Worm (Caenorhabditis elegans) whole organism, L4 larva: ENCODE measurements around the gene pde-4.
A peak's percentile ranks its signal among the peaks of the same experiment; 100 is the strongest.

ENCODE experiments used
- F44E2.7 ChIP-seq: fragments of 200-800 bp; sonication (Bioruptor generic); IDR thresholded peaks from 2 replicates; pipeline ENCODE4 v2.1.2; 2022; ENCODE audit warnings: missing genetic modification characterization, missing compliant biosample characterization
- T26A8.4 ChIP-seq: fragments of 200-800 bp; sonication (Bioruptor generic); IDR thresholded peaks from 2 replicates; pipeline ENCODE4 v1.3.6; 2022; ENCODE audit warnings: missing genetic modification characterization, missing compliant biosample characterization
- Y105C5A.15 ChIP-seq: fragments of 200-800 bp; sonication (Bioruptor generic); IDR thresholded peaks from 2 replicates; pipeline ENCODE4 v1.3.6; 2022; ENCODE audit warnings: missing genetic modification characterization, missing compliant biosample characterization
- Y48G9A.11 ChIP-seq: fragments of 200-800 bp; sonication (Bioruptor generic); IDR thresholded peaks from 2 replicates; pipeline ENCODE4 v1.3.6; 2022; ENCODE audit warnings: missing genetic modification reagents, missing genetic modification characterization, missing compliant biosample characterization
- aha-1 ChIP-seq: fragments of 150-350 bp; peaks from one replicate; lab custom pipeline; 2014; ENCODE audit warnings: missing biosample characterization, missing genetic modification characterization
- ama-1 ChIP-seq: fragments of 150-350 bp; optimal IDR thresholded peaks from 2 replicates; lab custom pipeline; 2014; ENCODE audit warnings: inconsistent platforms, mixed read lengths
- ceh-20 ChIP-seq: fragments of 200-800 bp; sonication (Bioruptor generic); IDR thresholded peaks from 2 replicates; pipeline ENCODE4 v1.3.6; 2022; ENCODE audit warnings: missing genetic modification reagents, missing genetic modification characterization, missing compliant biosample characterization
- ceh-28 ChIP-seq: fragments of 150-350 bp; optimal IDR thresholded peaks from 2 replicates; lab custom pipeline; 2014; ENCODE audit warnings: missing biosample characterization, missing genetic modification reagents, missing genetic modification characterization
- ceh-82 ChIP-seq: sonication (generic microtip); optimal IDR thresholded peaks from 2 replicates; lab custom pipeline; 2017; ENCODE audit warnings: missing biosample characterization, missing genetic modification characterization
- ces-1 ChIP-seq: fragments of 150-350 bp; sonication (generic microtip); optimal IDR thresholded peaks from 4 replicates; lab custom pipeline; 2014; ENCODE audit warnings: missing biosample characterization, missing genetic modification reagents, missing genetic modification characterization
- daf-19 ChIP-seq: fragments of 200-800 bp; sonication (Bioruptor generic); conservative IDR thresholded peaks from 2 replicates; pipeline ENCODE4 v1.3.6; 2022; ENCODE audit warnings: missing genetic modification characterization, missing compliant biosample characterization
- daf-8 ChIP-seq: fragments of 200-800 bp; sonication (Bioruptor generic); IDR thresholded peaks from 2 replicates; pipeline ENCODE4 v1.3.6; 2022; ENCODE audit warnings: missing genetic modification characterization, missing compliant biosample characterization
- dmd-6 ChIP-seq: fragments of 200-800 bp; sonication (Bioruptor generic); IDR thresholded peaks from 2 replicates; pipeline ENCODE4 v1.3.6; 2022; ENCODE audit warnings: missing genetic modification reagents, missing genetic modification characterization, missing compliant biosample characterization
- dpl-1 ChIP-seq: fragments of 150-350 bp; optimal IDR thresholded peaks from 2 replicates; lab custom pipeline; 2014; ENCODE audit warnings: missing biosample characterization, missing genetic modification reagents, missing genetic modification characterization
- duxl-1 ChIP-seq: sonication (generic microtip); optimal IDR thresholded peaks from 2 replicates; lab custom pipeline; 2016; ENCODE audit warnings: mild to moderate bottlenecking, missing genetic modification characterization, moderate library complexity, missing compliant biosample characterization; ENCODE audit not compliant: poor library complexity
- dve-1 ChIP-seq: sonication (generic microtip); optimal IDR thresholded peaks from 2 replicates; lab custom pipeline; 2017; ENCODE audit warnings: antibody characterized with exemption, mild to moderate bottlenecking, missing genetic modification characterization, missing compliant biosample characterization; ENCODE audit not compliant: insufficient read depth
- fos-1 ChIP-seq: fragments of 150-350 bp; optimal IDR thresholded peaks from 2 replicates; lab custom pipeline; 2014; ENCODE audit warnings: missing biosample characterization, missing genetic modification characterization
- gei-8 ChIP-seq: fragments of 200-800 bp; sonication (Bioruptor generic); optimal IDR thresholded peaks from 2 replicates; lab custom pipeline; 2018; ENCODE audit warnings: mild to moderate bottlenecking, missing genetic modification characterization, missing compliant biosample characterization
- jun-1 ChIP-seq: fragments of 150-350 bp; optimal IDR thresholded peaks from 2 replicates; lab custom pipeline; 2014; ENCODE audit warnings: missing biosample characterization, missing genetic modification reagents, missing genetic modification characterization
- lin-15B ChIP-seq: fragments of 150-350 bp; sonication (generic microtip); optimal IDR thresholded peaks from 3 replicates; lab custom pipeline; 2014; ENCODE audit warnings: missing biosample characterization, missing genetic modification characterization
- lin-38 ChIP-seq: fragments of 200-800 bp; sonication (Bioruptor generic); IDR thresholded peaks from 2 replicates; pipeline ENCODE4 v1.3.6; 2022; ENCODE audit warnings: missing genetic modification reagents, missing genetic modification characterization, missing compliant biosample characterization
- lin-39 ChIP-seq: fragments of 150-350 bp; optimal IDR thresholded peaks from 2 replicates; lab custom pipeline; 2014; ENCODE audit warnings: missing biosample characterization, missing genetic modification reagents, missing genetic modification characterization
- mep-1 ChIP-seq: fragments of 150-350 bp; sonication (generic microtip); optimal IDR thresholded peaks from 3 replicates; lab custom pipeline; 2014; ENCODE audit warnings: missing biosample characterization, missing genetic modification characterization
- mes-2 ChIP-seq: sonication (generic microtip); optimal IDR thresholded peaks from 2 replicates; lab custom pipeline; 2016; ENCODE audit warnings: missing genotype, mild to moderate bottlenecking, missing genetic modification characterization, missing compliant biosample characterization; ENCODE audit not compliant: poor library complexity, severe bottlenecking
- mxl-2 ChIP-seq: fragments of 200-800 bp; sonication (Bioruptor generic); conservative IDR thresholded peaks from 2 replicates; pipeline ENCODE4 v1.3.6; 2022; ENCODE audit warnings: missing genetic modification reagents, missing genetic modification characterization, missing compliant biosample characterization
- mxl-3 ChIP-seq: fragments of 200-800 bp; sonication (Bioruptor generic); optimal IDR thresholded peaks from 2 replicates; lab custom pipeline; 2018; ENCODE audit warnings: mild to moderate bottlenecking, missing genetic modification characterization, missing compliant biosample characterization
- nhr-102 ChIP-seq: sonication (generic microtip); optimal IDR thresholded peaks from 2 replicates; lab custom pipeline; 2016; ENCODE audit warnings: mild to moderate bottlenecking, missing genetic modification characterization, moderate library complexity, missing compliant biosample characterization
- nhr-11 ChIP-seq: fragments of 150-350 bp; optimal IDR thresholded peaks from 2 replicates; lab custom pipeline; 2014; ENCODE audit warnings: missing biosample characterization, missing genetic modification characterization
- nhr-111 ChIP-seq: fragments of 200-800 bp; sonication (Bioruptor generic); optimal IDR thresholded peaks from 2 replicates; lab custom pipeline; 2018; ENCODE audit warnings: mild to moderate bottlenecking, missing genetic modification characterization, missing compliant biosample characterization
- nhr-237 ChIP-seq: sonication (generic microtip); optimal IDR thresholded peaks from 2 replicates; lab custom pipeline; 2017; ENCODE audit warnings: missing biosample characterization, missing genetic modification characterization
- nhr-28 ChIP-seq: fragments of 150-350 bp; optimal IDR thresholded peaks from 2 replicates; lab custom pipeline; 2014; ENCODE audit warnings: missing biosample characterization, missing genetic modification characterization
- nhr-41 ChIP-seq: fragments of 200-800 bp; sonication (Bioruptor generic); IDR thresholded peaks from 2 replicates; pipeline ENCODE4 v1.3.6; 2022; ENCODE audit warnings: missing genetic modification reagents, missing genetic modification characterization, missing compliant biosample characterization
- nhr-77 ChIP-seq: fragments of 150-350 bp; optimal IDR thresholded peaks from 2 replicates; lab custom pipeline; 2014; ENCODE audit warnings: missing biosample characterization, missing genetic modification characterization
- sdz-12 ChIP-seq: fragments of 200-800 bp; sonication (Bioruptor generic); optimal IDR thresholded peaks from 2 replicates; lab custom pipeline; 2018; ENCODE audit warnings: mild to moderate bottlenecking, missing genetic modification characterization, missing compliant biosample characterization
- skn-1 ChIP-seq: fragments of 150-350 bp; optimal IDR thresholded peaks from 2 replicates; lab custom pipeline; 2014; ENCODE audit warnings: missing biosample characterization, missing genetic modification characterization
- spr-1 ChIP-seq: sonication (generic microtip); optimal IDR thresholded peaks from 2 replicates; lab custom pipeline; 2016; ENCODE audit warnings: mild to moderate bottlenecking, missing genetic modification characterization, missing compliant biosample characterization
- spr-3 ChIP-seq: fragments of 200-800 bp; sonication (Bioruptor generic); optimal IDR thresholded peaks from 2 replicates; lab custom pipeline; 2018; ENCODE audit warnings: mild to moderate bottlenecking, missing genetic modification characterization, missing compliant biosample characterization
- tag-97 ChIP-seq: fragments of 200-800 bp; sonication (Bioruptor generic); IDR thresholded peaks from 2 replicates; pipeline ENCODE4 v1.3.6; 2022; ENCODE audit warnings: missing genetic modification characterization, missing compliant biosample characterization
- unc-130 ChIP-seq: sonication (generic microtip); optimal IDR thresholded peaks from 2 replicates; lab custom pipeline; 2016; ENCODE audit warnings: missing genetic modification reagents, missing genetic modification characterization, missing compliant biosample characterization
- vab-7 ChIP-seq: fragments of 200-800 bp; sonication (Bioruptor generic); IDR thresholded peaks from 2 replicates; pipeline ENCODE4 v1.3.6; 2022; ENCODE audit warnings: missing genetic modification reagents, missing genetic modification characterization, missing compliant biosample characterization
- zag-1 ChIP-seq: fragments of 150-350 bp; optimal IDR thresholded peaks from 2 replicates; lab custom pipeline; 2014; ENCODE audit warnings: missing biosample characterization, missing genetic modification characterization
- zfp-2 ChIP-seq: sonication (generic microtip); optimal IDR thresholded peaks from 2 replicates; lab custom pipeline; 2016; ENCODE audit warnings: mild to moderate bottlenecking, missing genetic modification characterization, missing compliant biosample characterization
- zip-2 ChIP-seq: fragments of 150-350 bp; optimal IDR thresholded peaks from 2 replicates; lab custom pipeline; 2014; ENCODE audit warnings: missing biosample characterization, missing genetic modification characterization

pde-4 gene

DNA sequence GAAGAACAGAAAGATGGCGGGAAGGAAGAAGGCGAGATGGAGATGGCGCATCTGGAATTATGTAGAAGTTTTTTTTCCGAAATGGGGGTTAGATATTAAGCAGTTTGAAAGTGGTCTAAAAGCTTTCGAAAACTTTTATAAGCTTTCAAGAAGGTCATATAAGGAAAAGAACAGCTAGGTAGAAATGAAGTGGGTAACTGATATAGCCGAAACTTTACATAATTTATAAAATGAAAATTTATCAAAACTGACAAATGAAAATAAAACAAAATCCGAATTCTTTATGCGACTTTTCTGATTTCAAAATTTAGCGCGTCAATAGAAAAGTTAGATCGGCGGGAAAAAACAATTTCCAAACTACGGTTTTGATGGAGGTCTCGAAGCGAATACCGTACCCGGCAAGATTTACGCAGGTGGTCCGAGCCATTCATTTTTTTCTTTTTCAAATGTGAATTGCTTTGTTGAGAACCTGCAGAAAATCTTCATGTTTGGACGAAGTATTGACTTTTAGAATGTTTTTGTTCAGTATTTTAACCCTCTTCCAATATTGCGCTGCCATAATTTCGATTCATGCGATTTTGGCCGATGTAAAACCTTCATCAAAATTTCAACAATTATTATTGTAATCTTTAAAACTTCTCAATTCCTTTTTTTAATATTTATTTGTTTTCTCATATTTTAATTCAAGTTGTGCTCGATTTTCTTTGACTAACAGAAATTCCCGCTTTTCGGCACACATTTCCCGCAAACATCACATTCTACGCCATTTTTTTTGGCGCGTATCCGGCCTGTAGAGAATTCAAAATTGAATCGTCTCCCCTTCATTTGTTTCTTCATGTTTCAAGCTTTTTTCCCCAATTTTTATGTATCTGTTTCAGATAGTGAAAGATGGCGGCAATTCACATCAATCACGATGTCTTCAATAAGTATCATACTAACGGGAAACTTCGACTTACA is 12.9 kb upstream of the pde-4 start, which contains the start of the genes F18A1.7 and rpa-1 (continued):
- TF ChIP-seq daf-19 (GFP tag; lab: Robert Waterston, UW) (no peak), F44E2.7 (no peak), mxl-3 (GFP tag; lab: Kevin White, UChicago) (no peak), nhr-102 (tag; lab: Kevin White, UChicago) (no peak), lin-15B (no peak), skn-1 (no peak), mep-1 (no peak), lin-39 (no peak), ceh-20 (GFP tag; lab: Robert Waterston, UW) (no peak), mxl-2 (GFP tag; lab: Robert Waterston, UW) (no peak), tag-97 (no peak), Y105C5A.15 (no peak), Y48G9A.11 (GFP tag; lab: Robert Waterston, UW) (peak; percentile 43; the same call in 1 of the 2 replicates), zfp-2 (tag; lab: Kevin White, UChicago) (no peak), zip-2 (tag; lab: Kevin White, UChicago) (no peak), nhr-111 (GFP tag; lab: Kevin White, UChicago) (no peak), zag-1 (no peak), ces-1 (no peak), mes-2 (peak; percentile 55), nhr-237 (tag; lab: Kevin White, UChicago) (no peak), nhr-11 (tag; lab: Kevin White, UChicago) (no peak), nhr-77 (tag; lab: Kevin White, UChicago) (no peak), gei-8 (GFP tag; lab: Kevin White, UChicago) (no peak), dpl-1 (GFP tag; lab: Kevin White, UChicago) (peak; percentile 73), spr-1 (tag; lab: Kevin White, UChicago) (no peak), vab-7 (GFP tag; lab: Robert Waterston, UW) (no peak), dmd-6 (GFP tag; lab: Robert Waterston, UW) (no peak), jun-1 (tag; lab: Kevin White, UChicago) (no peak), unc-130 (peak; percentile 72), fos-1 (tag; lab: Kevin White, UChicago) (no peak), nhr-28 (no peak), ceh-82 (tag; lab: Kevin White, UChicago) (no peak), sdz-12 (GFP tag; lab: Kevin White, UChicago) (no peak), lin-38 (peak; percentile 68), dve-1 (no peak), daf-8 (GFP tag; lab: Robert Waterston, UW) (no peak), nhr-41 (GFP tag; lab: Robert Waterston, UW) (no peak), spr-3 (no peak), ama-1 (lab: Kevin White, UChicago) (no peak), T26A8.4 (GFP tag; lab: Robert Waterston, UW) (no peak), duxl-1 (tag; lab: Kevin White, UChicago) (no peak), ceh-28 (tag; lab: Kevin White, UChicago) (no peak)

DNA sequence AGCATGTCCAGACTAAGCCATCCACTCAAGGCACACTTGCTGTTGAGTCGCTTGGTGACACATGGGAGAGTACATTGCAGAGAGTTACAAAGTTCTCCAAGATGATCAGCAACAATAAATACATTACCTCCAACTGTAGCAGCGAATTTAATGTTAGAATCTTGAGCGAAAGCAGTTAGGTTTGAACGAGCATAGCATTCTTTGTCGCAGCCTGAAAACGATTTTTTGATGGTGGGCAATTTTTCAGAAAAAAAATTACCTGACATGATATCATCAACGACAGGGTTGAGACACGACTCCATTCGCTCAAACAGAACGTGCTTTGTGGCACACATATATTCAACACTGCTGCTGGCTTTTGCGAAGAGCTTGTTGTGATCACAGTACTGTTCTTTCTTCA is 12.0 kb upstream of the pde-4 start:
- TF ChIP-seq F44E2.7 (no peak), aha-1 (peak; percentile 60)
